Fruit fly (Drosophila melanogaster): ENCODE data around the gene CG44475.

CG44475 gene

dm6 chr2L:15908086-15908485 is 25.1 kb upstream of the CG44475 start:
- TF ChIP-seq psq (optimal IDR thresholded peaks at IDR 0.05) (no peak), CG8478 (optimal IDR thresholded peaks at IDR 0.05) (no peak), pan (optimal IDR thresholded peaks at IDR 0.05) (no peak), usp (GFP tag; optimal IDR thresholded peaks at IDR 0.05) (no peak), EcR (GFP tag; optimal IDR thresholded peaks at IDR 0.05) (no peak), Dll (optimal IDR thresholded peaks at IDR 0.05) (no peak)

- no peak for TF ChIP-seq Dll (optimal IDR thresholded peaks at IDR 0.05)
- no peak for TF ChIP-seq CG8478 (optimal IDR thresholded peaks at IDR 0.05)
- TF ChIP-seq psq (optimal IDR thresholded peaks at IDR 0.05): no peak
- no peak for TF ChIP-seq pan (optimal IDR thresholded peaks at IDR 0.05)
- TF ChIP-seq EcR (GFP tag; optimal IDR thresholded peaks at IDR 0.05): no peak
- no peak for TF ChIP-seq usp (GFP tag; optimal IDR thresholded peaks at IDR 0.05)
Observed at dm6 chr2L:15907358-15907757, 24.4 kb upstream of the CG44475 start.

dm6 chr2L:15903725-15904124 is 20.7 kb upstream of the CG44475 start:
- TF ChIP-seq EcR (GFP tag; optimal IDR thresholded peaks at IDR 0.05) (no peak), pan (optimal IDR thresholded peaks at IDR 0.05) (no peak), psq (optimal IDR thresholded peaks at IDR 0.05) (no peak), CG8478 (optimal IDR thresholded peaks at IDR 0.05) (no peak), usp (GFP tag; optimal IDR thresholded peaks at IDR 0.05) (no peak), Dll (optimal IDR thresholded peaks at IDR 0.05) (no peak)

dm6 chr2L:15902310-15902709 is 19.3 kb upstream of the CG44475 start, which contains the start of gene CG31821:
Gene CG31821 (minus strand): TSS chr2L:15902410.
- TF ChIP-seq usp (GFP tag; optimal IDR thresholded peaks at IDR 0.05) (no peak), psq (optimal IDR thresholded peaks at IDR 0.05) (no peak), pan (optimal IDR thresholded peaks at IDR 0.05) (no peak), CG8478 (optimal IDR thresholded peaks at IDR 0.05) (no peak), Dll (optimal IDR thresholded peaks at IDR 0.05) (no peak), EcR (GFP tag; optimal IDR thresholded peaks at IDR 0.05) (no peak)

- TF ChIP-seq usp (GFP tag; optimal IDR thresholded peaks at IDR 0.05): no peak
- TF ChIP-seq CG8478 (optimal IDR thresholded peaks at IDR 0.05): no peak
- TF ChIP-seq psq (optimal IDR thresholded peaks at IDR 0.05): no peak
- TF ChIP-seq pan (optimal IDR thresholded peaks at IDR 0.05): no peak
- no peak for TF ChIP-seq Dll (optimal IDR thresholded peaks at IDR 0.05)
- no peak for TF ChIP-seq EcR (GFP tag; optimal IDR thresholded peaks at IDR 0.05)
Observed at dm6 chr2L:15900424-15900823, 17.4 kb upstream of the CG44475 start, which contains the start of gene CG31823. Gene CG31823 (minus strand): TSS chr2L:15900524.

dm6 chr2L:15895154-15895553 is 12.2 kb upstream of the CG44475 start, which contains the start of gene CG31735:
Gene CG31735 (plus strand): TSS chr2L:15895454.
- TF ChIP-seq usp (GFP tag; optimal IDR thresholded peaks at IDR 0.05) (no peak), CG8478 (optimal IDR thresholded peaks at IDR 0.05) (no peak)

- TF ChIP-seq CG8478 (optimal IDR thresholded peaks at IDR 0.05) (no peak), psq (optimal IDR thresholded peaks at IDR 0.05) (no peak), Dll (optimal IDR thresholded peaks at IDR 0.05) (no peak), usp (GFP tag; optimal IDR thresholded peaks at IDR 0.05) (no peak), EcR (GFP tag; optimal IDR thresholded peaks at IDR 0.05) (no peak), pan (optimal IDR thresholded peaks at IDR 0.05) (no peak)
Observed at dm6 chr2L:15893711-15894110, 10.7 kb upstream of the CG44475 start, which contains the start of gene Tep1. Gene Tep1 (minus strand): TSS chr2L:15893811.

- TF ChIP-seq pan (optimal IDR thresholded peaks at IDR 0.05) (no peak), psq (optimal IDR thresholded peaks at IDR 0.05) (no peak), usp (GFP tag; optimal IDR thresholded peaks at IDR 0.05) (no peak), EcR (GFP tag; optimal IDR thresholded peaks at IDR 0.05) (no peak), CG8478 (optimal IDR thresholded peaks at IDR 0.05) (no peak), Dll (optimal IDR thresholded peaks at IDR 0.05) (no peak)
Observed at dm6 chr2L:15886187-15886586, 3.2 kb upstream of the CG44475 start.

- no peak for TF ChIP-seq EcR (GFP tag; optimal IDR thresholded peaks at IDR 0.05)
- TF ChIP-seq psq (optimal IDR thresholded peaks at IDR 0.05): no peak
- TF ChIP-seq Dll (optimal IDR thresholded peaks at IDR 0.05): no peak
- TF ChIP-seq usp (GFP tag; optimal IDR thresholded peaks at IDR 0.05): no peak
- TF ChIP-seq CG8478 (optimal IDR thresholded peaks at IDR 0.05): no peak
- no peak for TF ChIP-seq pan (optimal IDR thresholded peaks at IDR 0.05)
Observed at dm6 chr2L:15880056-15880455, 2.9 kb downstream of the CG44475 start, which contains the start of gene CG7653. Gene CG7653 (minus strand): TSS chr2L:15880156.

dm6 chr2L:15865361-15865760 is 17.6 kb downstream of the CG44475 start, which contains the start of gene CG42792:
Gene CG42792 (minus strand): TSS chr2L:15865461.
- TF ChIP-seq psq (optimal IDR thresholded peaks at IDR 0.05): no peak
- TF ChIP-seq EcR (GFP tag; optimal IDR thresholded peaks at IDR 0.05): no peak
- TF ChIP-seq usp (GFP tag; optimal IDR thresholded peaks at IDR 0.05): no peak
- no peak for TF ChIP-seq CG8478 (optimal IDR thresholded peaks at IDR 0.05)
- TF ChIP-seq Dll (optimal IDR thresholded peaks at IDR 0.05): no peak
- TF ChIP-seq pan (optimal IDR thresholded peaks at IDR 0.05): no peak

- TF ChIP-seq psq (optimal IDR thresholded peaks at IDR 0.05): no peak
- no peak for TF ChIP-seq pan (optimal IDR thresholded peaks at IDR 0.05)
- TF ChIP-seq Dll (optimal IDR thresholded peaks at IDR 0.05): no peak
- TF ChIP-seq EcR (GFP tag; optimal IDR thresholded peaks at IDR 0.05): no peak
- no peak for TF ChIP-seq CG8478 (optimal IDR thresholded peaks at IDR 0.05)
- no peak for TF ChIP-seq usp (GFP tag; optimal IDR thresholded peaks at IDR 0.05)
Observed at dm6 chr2L:15853826-15854225, 29.2 kb downstream of the CG44475 start, which contains the start of gene Tektin-A. Gene Tektin-A (plus strand): TSS chr2L:15854126.

dm6 chr2L:15852292-15852691 is 30.7 kb downstream of the CG44475 start, which contains the start of gene CG13243:
Gene CG13243 (plus strand): TSS chr2L:15852592.
- TF ChIP-seq usp (GFP tag; optimal IDR thresholded peaks at IDR 0.05): no peak
- no peak for TF ChIP-seq Dll (optimal IDR thresholded peaks at IDR 0.05)
- TF ChIP-seq pan (optimal IDR thresholded peaks at IDR 0.05): no peak
- TF ChIP-seq psq (optimal IDR thresholded peaks at IDR 0.05): no peak
- TF ChIP-seq CG8478 (optimal IDR thresholded peaks at IDR 0.05): no peak
- TF ChIP-seq EcR (GFP tag; optimal IDR thresholded peaks at IDR 0.05): no peak

- TF ChIP-seq usp (GFP tag; optimal IDR thresholded peaks at IDR 0.05) (no peak), Dll (optimal IDR thresholded peaks at IDR 0.05) (no peak), pan (optimal IDR thresholded peaks at IDR 0.05) (no peak)
Observed at dm6 chr2L:15846600-15846999, 36.4 kb downstream of the CG44475 start.
